Fruit fly (Drosophila melanogaster): ENCODE data around the gene CG42327.

Gene CG42327

DNA sequence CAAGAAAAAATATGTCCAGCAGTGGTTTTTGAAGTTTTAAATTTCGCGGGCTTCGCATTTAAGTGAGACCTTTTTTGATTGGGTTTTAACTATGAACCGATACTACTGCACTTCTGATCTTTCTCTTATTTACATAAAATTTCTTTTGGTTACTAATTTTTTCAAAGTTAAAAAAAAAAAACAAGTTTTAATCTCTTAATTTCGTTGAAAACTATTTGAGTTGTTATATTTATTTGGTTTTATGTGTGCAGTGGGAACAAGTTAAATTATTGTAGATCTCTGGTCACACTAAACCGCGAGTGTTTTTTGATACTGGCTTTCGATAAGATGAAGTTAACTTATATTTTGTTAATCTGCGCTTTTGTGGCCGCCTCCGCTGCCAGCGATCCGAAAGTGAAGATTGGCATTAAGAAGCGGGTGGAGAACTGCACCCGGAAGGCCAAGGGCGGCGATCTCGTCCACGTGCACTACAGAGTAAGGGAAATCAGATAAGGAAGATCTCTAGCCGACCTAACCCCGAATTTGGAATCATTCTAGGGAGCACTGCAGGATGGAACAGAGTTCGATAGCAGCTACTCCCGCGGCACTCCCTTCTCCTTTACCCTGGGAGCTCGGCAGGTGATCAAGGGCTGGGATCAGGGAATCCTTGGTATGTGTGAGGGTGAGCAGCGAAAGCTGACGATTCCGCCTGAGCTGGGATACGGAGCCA, 18.2 kb downstream of the CG42327 start, which contains the start of gene CG14715:
Gene CG14715, plus strand, starts transcription at position 267 of the 709 bp plus-strand sequence.
- no peak for TF ChIP-seq Dll (optimal IDR thresholded peaks at IDR 0.05)
- TF ChIP-seq CG8478 (optimal IDR thresholded peaks at IDR 0.05) = no peak
- TF ChIP-seq pan (optimal IDR thresholded peaks at IDR 0.05) = no peak
- no peak for TF ChIP-seq usp (GFP tag; optimal IDR thresholded peaks at IDR 0.05)
- TF ChIP-seq EcR (GFP tag; optimal IDR thresholded peaks at IDR 0.05) = no peak
- no peak for TF ChIP-seq psq (optimal IDR thresholded peaks at IDR 0.05)

DNA sequence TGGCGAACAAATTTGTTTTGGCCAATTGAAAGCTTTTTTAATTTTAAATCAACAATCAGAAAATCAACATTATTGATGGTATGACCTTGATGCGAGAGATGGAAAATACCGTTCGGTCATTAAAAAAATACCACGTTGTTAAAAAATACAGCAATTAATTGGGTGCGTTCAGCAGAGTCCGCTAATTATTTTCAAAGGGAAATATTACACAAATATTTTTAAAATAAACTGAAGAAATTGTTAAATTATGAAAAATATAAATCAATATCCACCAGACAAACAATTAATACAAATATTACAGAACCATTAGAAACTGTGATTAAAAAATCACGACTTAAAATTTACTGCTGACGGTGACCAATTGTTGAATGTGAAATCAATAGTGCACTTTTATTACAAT, 22.1 kb downstream of the CG42327 start, which contains the start of gene CG18476:
Gene CG18476, minus strand, starts transcription at position 101 of the 400 bp plus-strand sequence.
- TF ChIP-seq pan (optimal IDR thresholded peaks at IDR 0.05) = no peak
- TF ChIP-seq Dll (optimal IDR thresholded peaks at IDR 0.05) = no peak
- no peak for TF ChIP-seq EcR (GFP tag; optimal IDR thresholded peaks at IDR 0.05)
- no peak for TF ChIP-seq CG8478 (optimal IDR thresholded peaks at IDR 0.05)
- TF ChIP-seq psq (optimal IDR thresholded peaks at IDR 0.05) = no peak
- no peak for TF ChIP-seq usp (GFP tag; optimal IDR thresholded peaks at IDR 0.05)

DNA sequence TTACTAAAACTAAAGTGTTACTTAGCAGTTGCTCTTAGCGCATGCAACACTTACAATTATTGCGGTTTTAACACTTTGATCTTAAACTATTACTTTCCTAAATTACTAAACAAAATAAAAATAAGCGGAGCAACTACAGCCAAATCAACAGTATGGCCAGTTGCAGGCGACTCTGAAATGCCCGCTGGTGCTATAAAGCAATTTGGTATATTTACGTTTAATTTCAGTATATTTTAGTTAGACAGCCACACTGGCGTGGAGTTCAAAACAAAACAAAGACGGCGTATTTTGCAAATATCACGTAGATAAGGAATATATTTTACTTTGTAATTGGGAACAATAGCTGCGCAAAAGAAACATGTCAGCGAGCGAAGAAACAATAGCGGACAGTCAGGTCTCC, 23.6 kb downstream of the CG42327 start, which contains the start of the genes Taf12 and Ho:
Gene Taf12, minus strand, starts transcription at position 178 of the 400 bp plus-strand sequence.
Gene Ho, plus strand, starts transcription at position 231 of the 400 bp plus-strand sequence.
- no peak for TF ChIP-seq psq (optimal IDR thresholded peaks at IDR 0.05)
- no peak for TF ChIP-seq Dll (optimal IDR thresholded peaks at IDR 0.05)
- no peak for TF ChIP-seq CG8478 (optimal IDR thresholded peaks at IDR 0.05)
- TF ChIP-seq pan (optimal IDR thresholded peaks at IDR 0.05) = no peak
- no peak for TF ChIP-seq EcR (GFP tag; optimal IDR thresholded peaks at IDR 0.05)
- TF ChIP-seq usp (GFP tag; optimal IDR thresholded peaks at IDR 0.05) = no peak

dm6 chr3R:11683675-11684074, 27.7 kb downstream of the CG42327 start:
- TF ChIP-seq Dll (optimal IDR thresholded peaks at IDR 0.05) = no peak
- TF ChIP-seq CG8478 (optimal IDR thresholded peaks at IDR 0.05) = no peak
- TF ChIP-seq psq (optimal IDR thresholded peaks at IDR 0.05) = no peak
- TF ChIP-seq pan (optimal IDR thresholded peaks at IDR 0.05) = no peak
- no peak for TF ChIP-seq EcR (GFP tag; optimal IDR thresholded peaks at IDR 0.05)
- no peak for TF ChIP-seq usp (GFP tag; optimal IDR thresholded peaks at IDR 0.05)

DNA sequence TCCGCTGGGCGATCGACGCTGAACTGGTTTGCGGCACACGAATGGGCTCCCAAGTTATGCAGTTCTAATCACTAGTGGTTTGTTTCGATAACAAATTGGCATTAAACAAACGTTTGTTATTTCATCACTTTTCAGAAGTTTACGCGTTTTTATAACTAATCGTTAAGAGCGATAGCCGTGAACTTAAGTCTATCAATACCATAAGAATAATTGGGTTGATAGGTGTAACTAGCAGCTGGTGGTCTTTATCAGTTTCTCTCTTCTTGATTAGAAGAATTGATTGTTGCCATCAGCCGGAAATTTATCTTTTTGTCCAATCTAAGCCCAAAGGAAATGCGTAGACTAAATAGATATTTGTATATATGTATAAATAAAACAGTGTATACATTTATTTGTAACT, 28.4 kb downstream of the CG42327 start, which contains the start of gene CG6830:
Gene CG6830, minus strand, starts transcription at position 27 of the 400 bp plus-strand sequence.
- TF ChIP-seq EcR (GFP tag; optimal IDR thresholded peaks at IDR 0.05) = no peak
- TF ChIP-seq psq (optimal IDR thresholded peaks at IDR 0.05) = no peak
- no peak for TF ChIP-seq Dll (optimal IDR thresholded peaks at IDR 0.05)
- TF ChIP-seq CG8478 (optimal IDR thresholded peaks at IDR 0.05) = no peak
- no peak for TF ChIP-seq pan (optimal IDR thresholded peaks at IDR 0.05)
- no peak for TF ChIP-seq usp (GFP tag; optimal IDR thresholded peaks at IDR 0.05)

DNA sequence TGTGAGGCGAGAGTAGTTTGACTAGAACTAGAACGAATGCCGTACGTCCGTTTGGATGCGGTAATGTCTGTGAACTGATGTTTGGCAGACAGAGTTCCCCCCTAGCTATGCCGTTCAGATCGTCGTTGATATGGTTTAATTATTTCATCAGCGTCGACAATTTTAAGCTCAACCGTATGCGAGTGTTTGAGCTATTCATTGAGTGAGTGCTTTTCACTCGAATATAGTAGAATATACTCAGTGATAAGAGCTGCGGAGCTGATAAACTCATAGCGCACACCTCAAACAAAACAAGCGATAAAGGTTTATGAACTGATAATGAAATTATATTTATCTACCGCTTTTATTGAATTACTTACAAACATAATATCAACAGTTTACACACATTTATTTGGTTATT, 32.1 kb downstream of the CG42327 start, which contains the start of gene CG6834:
Gene CG6834, minus strand, starts transcription at position 79 of the 400 bp plus-strand sequence.
- no peak for TF ChIP-seq CG8478 (optimal IDR thresholded peaks at IDR 0.05)
- TF ChIP-seq EcR (GFP tag; optimal IDR thresholded peaks at IDR 0.05) = no peak
- TF ChIP-seq pan (optimal IDR thresholded peaks at IDR 0.05) = no peak
- TF ChIP-seq psq (optimal IDR thresholded peaks at IDR 0.05) = no peak
- TF ChIP-seq usp (GFP tag; optimal IDR thresholded peaks at IDR 0.05) = no peak
- no peak for TF ChIP-seq Dll (optimal IDR thresholded peaks at IDR 0.05)

DNA sequence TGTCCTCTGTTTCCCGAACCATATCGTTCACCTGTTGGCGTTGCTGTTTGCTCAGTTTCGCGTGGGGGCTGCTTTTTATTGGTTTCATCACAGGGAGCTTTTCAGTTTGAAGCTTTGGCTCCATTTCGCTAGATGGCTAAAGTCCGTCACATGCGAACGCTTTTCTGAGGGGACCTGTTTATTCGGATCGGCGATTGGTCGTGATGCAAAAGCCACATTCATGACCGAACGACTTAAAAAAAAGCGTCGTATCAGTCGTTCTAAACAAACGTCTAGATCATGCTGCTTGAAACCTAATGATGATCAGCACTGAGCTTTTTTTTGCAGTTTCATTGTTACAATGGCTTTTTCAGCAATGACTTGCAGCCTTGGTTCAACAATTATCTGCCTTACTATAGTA, 34.0 kb downstream of the CG42327 start, which contains the start of gene CG6908:
Gene CG6908, minus strand, starts transcription at position 152 of the 400 bp plus-strand sequence.
- no peak for TF ChIP-seq psq (optimal IDR thresholded peaks at IDR 0.05)
- TF ChIP-seq CG8478 (optimal IDR thresholded peaks at IDR 0.05) = no peak
- TF ChIP-seq EcR (GFP tag; optimal IDR thresholded peaks at IDR 0.05) = no peak
- no peak for TF ChIP-seq Dll (optimal IDR thresholded peaks at IDR 0.05)
- no peak for TF ChIP-seq usp (GFP tag; optimal IDR thresholded peaks at IDR 0.05)
- TF ChIP-seq pan (optimal IDR thresholded peaks at IDR 0.05) = no peak

DNA sequence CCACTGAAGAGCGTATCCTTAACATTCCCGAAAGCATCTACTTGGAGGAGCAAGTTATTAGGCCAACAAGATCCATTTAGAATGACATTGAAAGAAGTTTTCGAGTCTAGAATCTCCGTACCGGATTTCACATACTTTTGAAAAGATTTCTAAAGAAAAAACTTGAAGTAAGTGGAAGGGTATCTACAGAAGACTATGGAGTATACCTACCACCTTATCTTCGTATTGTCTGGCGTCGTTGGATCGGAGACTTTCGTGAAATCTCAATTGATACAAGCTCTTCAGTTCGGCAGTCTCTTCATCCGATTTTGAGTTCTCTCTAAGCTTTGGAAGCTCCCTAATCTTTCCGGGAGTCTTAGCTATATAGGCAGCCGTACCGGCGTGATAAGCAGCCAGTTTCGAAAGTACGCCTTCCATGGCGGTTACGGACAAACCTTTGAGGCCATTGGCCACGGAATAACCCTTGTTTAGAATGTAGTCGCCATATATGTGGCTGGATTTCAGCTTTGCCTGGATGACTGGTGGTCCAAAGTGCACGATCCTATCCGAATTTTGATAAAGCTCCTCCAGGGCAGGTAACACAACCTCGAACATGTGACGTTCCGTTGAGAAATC, 35.0 kb downstream of the CG42327 start:
- TF ChIP-seq pan (optimal IDR thresholded peaks at IDR 0.05) (no peak), Dll (optimal IDR thresholded peaks at IDR 0.05) (no peak), CG8478 (optimal IDR thresholded peaks at IDR 0.05) (no peak), usp (GFP tag; optimal IDR thresholded peaks at IDR 0.05) (no peak), psq (optimal IDR thresholded peaks at IDR 0.05) (no peak), EcR (GFP tag; optimal IDR thresholded peaks at IDR 0.05) (no peak)

dm6 chr3R:11691747-11692146, 35.8 kb downstream of the CG42327 start, which contains the start of gene CG18765:
Gene CG18765, minus strand, starts transcription at chr3R:11691799.
- TF ChIP-seq EcR (GFP tag; optimal IDR thresholded peaks at IDR 0.05) (no peak), pan (optimal IDR thresholded peaks at IDR 0.05) (no peak), CG8478 (optimal IDR thresholded peaks at IDR 0.05) (no peak), Dll (optimal IDR thresholded peaks at IDR 0.05) (no peak), psq (optimal IDR thresholded peaks at IDR 0.05) (no peak), usp (GFP tag; optimal IDR thresholded peaks at IDR 0.05) (no peak)

DNA sequence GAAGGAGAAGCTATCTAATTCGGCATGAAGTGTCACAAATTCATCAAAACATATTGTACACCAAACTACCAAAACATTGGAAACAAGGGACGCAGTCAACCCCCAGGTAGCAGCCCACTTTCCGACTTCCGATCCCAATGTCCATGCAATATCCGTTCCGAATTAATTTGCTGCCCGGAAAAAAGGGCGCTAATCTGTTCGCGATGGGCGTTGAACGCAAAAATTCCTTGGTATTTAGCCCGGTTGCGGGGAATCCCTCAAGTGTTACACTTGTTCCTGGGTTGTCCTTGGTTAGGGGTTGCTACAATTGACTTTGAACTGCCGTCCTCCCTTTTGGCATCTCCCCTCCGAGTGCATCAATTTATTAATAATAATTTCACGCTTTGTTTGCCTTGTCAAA, 36.6 kb downstream of the CG42327 start:
- TF ChIP-seq psq (optimal IDR thresholded peaks at IDR 0.05) (no peak), CG8478 (optimal IDR thresholded peaks at IDR 0.05) (no peak), usp (GFP tag; optimal IDR thresholded peaks at IDR 0.05) (no peak), EcR (GFP tag; optimal IDR thresholded peaks at IDR 0.05) (no peak), pan (optimal IDR thresholded peaks at IDR 0.05) (no peak), Dll (optimal IDR thresholded peaks at IDR 0.05) (no peak)

DNA sequence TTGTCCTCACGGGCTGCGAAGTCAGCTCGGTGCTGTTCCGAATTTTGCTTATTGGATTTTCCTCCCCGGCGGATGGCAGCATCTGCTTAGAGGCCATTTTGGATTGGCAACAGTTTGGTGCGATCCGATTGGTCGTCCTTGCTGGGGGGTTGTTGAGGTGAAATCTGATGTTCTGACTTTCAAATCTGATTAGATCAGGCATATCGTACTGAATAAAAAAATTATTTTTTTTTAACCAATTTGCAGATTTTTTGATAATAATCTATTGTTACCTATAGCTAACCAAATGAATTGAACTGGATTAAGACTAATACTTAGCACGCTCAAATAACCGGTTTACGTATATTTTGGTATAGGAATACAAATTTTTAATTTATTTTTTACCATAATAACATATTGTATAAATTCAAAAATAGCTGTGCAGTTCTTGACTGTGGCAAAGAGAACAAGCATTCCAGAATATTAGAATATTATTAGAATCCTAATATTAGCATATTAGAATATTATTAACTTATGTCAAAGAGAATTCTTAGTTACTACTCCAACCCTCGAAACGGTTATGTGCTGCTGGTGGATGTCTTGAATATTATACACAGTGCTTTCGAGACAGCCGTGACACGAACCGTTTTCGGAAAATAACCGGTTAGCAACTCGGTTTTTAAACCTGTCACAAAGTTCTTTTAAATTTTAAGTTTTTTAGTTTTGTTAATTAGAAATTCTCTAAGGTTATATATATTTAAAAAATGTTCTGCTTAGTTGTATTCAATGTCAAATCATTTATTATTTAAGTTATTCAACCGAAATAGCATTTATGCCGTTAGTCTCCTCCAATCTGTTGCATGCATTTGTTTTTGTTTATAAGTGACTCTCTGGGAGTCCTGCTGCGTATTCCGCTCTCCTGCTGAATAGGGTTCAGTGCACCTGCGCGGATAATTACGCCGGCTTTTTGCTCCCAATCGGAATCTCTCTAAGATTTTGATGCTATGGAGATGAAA, 38.7 kb downstream of the CG42327 start, which contains the start of gene Fer3:
Gene Fer3, minus strand, starts transcription at position 1 of the 995 bp plus-strand sequence.
- TF ChIP-seq CG8478 (optimal IDR thresholded peaks at IDR 0.05) (no peak), psq (optimal IDR thresholded peaks at IDR 0.05) (no peak), pan (optimal IDR thresholded peaks at IDR 0.05) (no peak), usp (GFP tag; optimal IDR thresholded peaks at IDR 0.05) (no peak), Dll (optimal IDR thresholded peaks at IDR 0.05) (no peak), EcR (GFP tag; optimal IDR thresholded peaks at IDR 0.05) (no peak)
